Worm (Caenorhabditis elegans) whole organism, L1 larva: ENCODE data around the gene unc-49.

ENCODE experiments used
- aly-2 ChIP-seq: fragments of 150-350 bp; optimal IDR thresholded peaks from 2 replicates; lab custom pipeline; 2014; ENCODE audit warnings: missing biosample characterization, missing genetic modification characterization
- ceh-8 ChIP-seq: fragments of 200-800 bp; sonication (Bioruptor generic); optimal IDR thresholded peaks from 2 replicates; lab custom pipeline; 2018; ENCODE audit warnings: mild to moderate bottlenecking, missing genetic modification characterization, moderate library complexity, missing compliant biosample characterization
- fos-1 ChIP-seq: fragments of 150-350 bp; optimal IDR thresholded peaks from 2 replicates; lab custom pipeline; 2014; ENCODE audit warnings: missing biosample characterization, missing genetic modification characterization
- lin-13 ChIP-seq: fragments of 150-350 bp; optimal IDR thresholded peaks from 2 replicates; lab custom pipeline; 2014; ENCODE audit warnings: missing biosample characterization, missing genetic modification reagents, missing genetic modification characterization
- nhr-77 ChIP-seq: fragments of 150-350 bp; optimal IDR thresholded peaks from 2 replicates; lab custom pipeline; 2014; ENCODE audit warnings: missing biosample characterization, missing genetic modification characterization
- pqm-1 ChIP-seq: sonication (generic microtip); optimal IDR thresholded peaks from 3 replicates; lab custom pipeline; 2017; ENCODE audit warnings: missing biosample characterization, missing genetic modification characterization
- rnt-1 ChIP-seq: sonication (generic microtip); optimal IDR thresholded peaks from 2 replicates; lab custom pipeline; 2016; ENCODE audit warnings: mild to moderate bottlenecking, missing genetic modification characterization, moderate library complexity, missing compliant biosample characterization
- unc-130 ChIP-seq: fragments of 150-350 bp; optimal IDR thresholded peaks from 2 replicates; lab custom pipeline; 2017; ENCODE audit warnings: missing biosample characterization, missing genetic modification characterization, inconsistent platforms
- unc-62 ChIP-seq: fragments of 150-350 bp; optimal IDR thresholded peaks from 2 replicates; lab custom pipeline; 2014; ENCODE audit warnings: missing biosample characterization, missing genetic modification reagents, missing genetic modification characterization
- ztf-11 ChIP-seq, 2 experiments: sonication (generic microtip); optimal IDR thresholded peaks; 2 replicates each; lab custom pipeline; 2016 to 2017; ENCODE audit warnings: missing genetic modification characterization in 2 of 2, missing biosample characterization in 1 of 2, missing compliant biosample characterization in 1 of 2

- no peak for TF ChIP-seq nhr-77 (tag; lab: Kevin White, UChicago)
- TF ChIP-seq ztf-11 (tag; optimal IDR thresholded peaks at IDR 0.05; lab: Kevin White, UChicago): no peak
- TF ChIP-seq unc-130 (tag; lab: Kevin White, UChicago): no peak
- no peak for TF ChIP-seq unc-62 (GFP tag; lab: Kevin White, UChicago)
- TF ChIP-seq lin-13 (GFP tag; lab: Kevin White, UChicago): no peak
- no peak for TF ChIP-seq fos-1 (tag; lab: Kevin White, UChicago)
- no peak for TF ChIP-seq rnt-1 (tag; lab: Kevin White, UChicago)
- no peak for TF ChIP-seq ceh-8 (GFP tag; lab: Kevin White, UChicago)
- no peak for TF ChIP-seq pqm-1
- TF ChIP-seq aly-2 (tag; lab: Kevin White, UChicago): no peak
These were observed 17.0 kb downstream of the unc-49 start for ce11 chrIII:10537558-10537957.
